Fruit fly (Drosophila melanogaster): ENCODE data around the gene CG7071.

Gene CG7071

DNA sequence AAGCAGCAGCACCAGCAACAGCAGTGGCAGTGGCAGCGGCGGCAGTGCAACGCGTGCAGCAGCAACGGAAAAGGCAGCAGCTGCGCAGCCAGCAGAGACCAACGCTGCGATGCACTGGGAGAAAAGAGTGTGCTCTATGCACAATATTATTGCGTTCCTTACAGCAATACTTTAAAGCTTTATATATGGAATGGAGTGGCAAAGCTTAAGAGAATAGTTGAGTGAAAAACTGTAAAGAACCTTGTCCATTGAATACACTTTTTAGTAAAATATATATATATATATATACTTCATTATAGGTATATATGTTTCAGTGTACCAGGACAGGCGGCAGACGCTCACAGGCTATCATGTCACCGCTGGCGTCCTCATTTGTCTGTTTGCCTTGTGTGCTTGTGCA, 37.7 kb upstream of the CG7071 start (continued):
- TF ChIP-seq esn (GFP tag; optimal IDR thresholded peaks at IDR 0.05) (peak; percentile 43), CG1621 (tag; optimal IDR thresholded peaks at IDR 0.05) (peak; percentile 66), CG10669 (GFP tag; optimal IDR thresholded peaks at IDR 0.05) (peak; percentile 66), topi (GFP tag; optimal IDR thresholded peaks at IDR 0.05) (peak; percentile 33), CG10631 (GFP tag; optimal IDR thresholded peaks at IDR 0.05) (peak; percentile 79), fd59A (GFP tag; optimal IDR thresholded peaks at IDR 0.05) (peak; percentile 41), fd85E (GFP tag; optimal IDR thresholded peaks at IDR 0.05) (no peak), Eip78C (GFP tag) (peak; percentile 83), vri (GFP tag; optimal IDR thresholded peaks at IDR 0.05) (no peak), Eip93F (GFP tag; optimal IDR thresholded peaks at IDR 0.05) (no peak), salr (GFP tag; optimal IDR thresholded peaks at IDR 0.05) (peak; percentile 35 to 39), CG6854 (GFP tag; optimal IDR thresholded peaks at IDR 0.05) (no peak), Smox (GFP tag; optimal IDR thresholded peaks at IDR 0.05) (peak; percentile 20), Sox15 (GFP tag; optimal IDR thresholded peaks at IDR 0.05) (peak; percentile 11), Eip75B (GFP tag; optimal IDR thresholded peaks at IDR 0.05) (peak; percentile 38), Gug (GFP tag; IDR thresholded peaks at IDR 0.05) (peak; percentile 16; the same call in 1 of the 2 replicates), OdsH (GFP tag; optimal IDR thresholded peaks at IDR 0.05) (peak; percentile 70), cyc (GFP tag; optimal IDR thresholded peaks at IDR 0.05) (no peak), CG15336 (GFP tag; IDR thresholded peaks at IDR 0.05) (peak; percentile 73)

DNA sequence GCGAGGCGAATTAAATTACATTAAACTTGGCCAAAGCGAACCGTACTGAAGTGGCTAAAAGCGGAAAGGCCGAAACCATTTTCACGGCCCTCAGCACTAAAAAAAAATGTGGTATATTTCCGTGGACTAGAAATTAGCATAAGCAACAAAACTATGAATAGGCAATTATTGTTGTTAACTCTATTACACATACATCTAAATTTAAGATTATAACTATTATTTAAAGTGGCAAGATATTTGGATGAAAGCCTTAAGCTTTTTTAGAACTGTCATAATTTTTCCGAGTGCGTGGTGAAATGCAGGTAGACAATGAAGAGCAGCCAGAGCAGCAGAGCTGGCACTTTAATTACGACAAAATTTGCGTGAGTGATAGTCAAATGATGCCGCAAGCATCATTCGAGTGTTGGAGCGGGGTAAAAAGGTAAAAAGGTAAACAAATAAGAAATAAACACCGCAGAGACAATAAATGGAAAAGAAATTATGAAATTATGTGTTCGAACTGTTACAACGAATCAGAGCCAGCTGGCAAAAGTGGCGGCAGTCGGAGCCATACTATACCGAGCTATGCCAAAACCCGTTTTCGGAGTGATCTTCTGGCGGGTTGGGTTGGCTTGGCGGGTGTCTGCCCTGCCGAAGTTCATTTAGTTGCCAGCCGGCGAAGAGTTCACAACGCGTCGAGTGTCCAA, 33.6 kb upstream of the CG7071 start, which contains the start of gene CG7080:
Gene CG7080, plus strand, starts transcription at position 636 of the 686 bp plus-strand sequence.
- TF ChIP-seq CG6792 (GFP tag; optimal IDR thresholded peaks at IDR 0.05) (peak; percentile 38), CG6163 (GFP tag; IDR thresholded peaks at IDR 0.05) (no peak; the same call in 2 of the 3 replicates), CG3032 (tag; optimal IDR thresholded peaks at IDR 0.05) (no peak), Sox15 (GFP tag; optimal IDR thresholded peaks at IDR 0.05) (no peak), Blimp-1 (GFP tag; optimal IDR thresholded peaks at IDR 0.05) (peak; percentile 2), Hr39 (GFP tag; optimal IDR thresholded peaks at IDR 0.05) (no peak), Eip93F (GFP tag; optimal IDR thresholded peaks at IDR 0.05) (no peak), CG7368 (GFP tag; optimal IDR thresholded peaks at IDR 0.05) (no peak), CG31627 (GFP tag; optimal IDR thresholded peaks at IDR 0.05) (peak; percentile 4), Gug (GFP tag; IDR thresholded peaks at IDR 0.05) (no peak), eg (GFP tag; IDR thresholded peaks at IDR 0.05) (no peak), CG6808 (GFP tag; optimal IDR thresholded peaks at IDR 0.05) (no peak), CG3919 (GFP tag; optimal IDR thresholded peaks at IDR 0.05) (peak; percentile 31), Sox102F (GFP tag; optimal IDR thresholded peaks at IDR 0.05) (peak; percentile 36), OdsH (GFP tag; optimal IDR thresholded peaks at IDR 0.05) (peak; percentile 17), net (GFP tag; optimal IDR thresholded peaks at IDR 0.05) (peak; percentile 7), CG15336 (GFP tag; IDR thresholded peaks at IDR 0.05) (no peak), svp (GFP tag) (peak; percentile 80), topi (GFP tag; optimal IDR thresholded peaks at IDR 0.05) (peak; percentile 40), fd85E (GFP tag; optimal IDR thresholded peaks at IDR 0.05) (no peak), Lpt (GFP tag; optimal IDR thresholded peaks at IDR 0.05) (no peak), pdm3 (GFP tag; optimal IDR thresholded peaks at IDR 0.05) (peak; percentile 35), CG10631 (GFP tag; optimal IDR thresholded peaks at IDR 0.05) (no peak), CG1621 (tag; optimal IDR thresholded peaks at IDR 0.05) (no peak), esn (GFP tag; optimal IDR thresholded peaks at IDR 0.05) (peak; percentile 37), achi (GFP tag; optimal IDR thresholded peaks at IDR 0.05) (peak; percentile 12), CG8319 (GFP tag; optimal IDR thresholded peaks at IDR 0.05) (no peak), CG8632 (GFP tag; optimal IDR thresholded peaks at IDR 0.05) (peak; percentile 36), CG11902 (GFP tag; optimal IDR thresholded peaks at IDR 0.05) (no peak), Eip78C (GFP tag) (peak; percentile 80), CG8119 (GFP tag; IDR thresholded peaks at IDR 0.05) (no peak), ss (GFP tag; optimal IDR thresholded peaks at IDR 0.05) (no peak), Hr4 (GFP tag; optimal IDR thresholded peaks at IDR 0.05) (no peak), lz (GFP tag; optimal IDR thresholded peaks at IDR 0.05) (no peak), CG16779 (tag; optimal IDR thresholded peaks at IDR 0.05) (no peak), dsx (GFP tag; optimal IDR thresholded peaks at IDR 0.05; ENCODE audit: poor library complexity, severe bottlenecking) (no peak), CG11762 (GFP tag; optimal IDR thresholded peaks at IDR 0.05; ENCODE audit: insufficient read depth) (no peak), CG32006 (GFP tag; optimal IDR thresholded peaks at IDR 0.05) (peak; percentile 20), Met (GFP tag; optimal IDR thresholded peaks at IDR 0.05) (peak; percentile 53), CG6854 (GFP tag; optimal IDR thresholded peaks at IDR 0.05) (no peak), salr (GFP tag; optimal IDR thresholded peaks at IDR 0.05) (no peak), Smox (GFP tag; optimal IDR thresholded peaks at IDR 0.05) (peak; percentile 23)

Measured in whole organism, prepupa.